Worm (Caenorhabditis elegans) whole organism, L4/young adult: ENCODE measurements around the gene C49H3.12.

Experiments
- W03F9.2 ChIP-seq: fragments of 150-350 bp; optimal IDR thresholded peaks from 2 replicates; lab custom pipeline; 2014; ENCODE audit warnings: missing biosample characterization, missing genetic modification characterization
- him-1 ChIP-seq: sonication (generic microtip); optimal IDR thresholded peaks from 2 replicates; lab custom pipeline; 2016; ENCODE audit warnings: missing genotype, missing genetic modification reagents, missing genetic modification characterization, missing compliant biosample characterization

ce11 chrIV:7956643-7957317, 29.7 kb upstream of the C49H3.12 start, which contains the start of gene csr-1:
- TF ChIP-seq W03F9.2 (tag; lab: Kevin White, UChicago) (no peak), him-1 (no peak)
